Worm (Caenorhabditis elegans) whole organism, L2 larva: ENCODE results near the gene dhs-8.
A peak's percentile ranks its signal among the peaks of the same experiment; 100 is the strongest.

Experiments
- C34F6.9 ChIP-seq: fragments of 150-350 bp; optimal IDR thresholded peaks from 2 replicates; lab custom pipeline; 2014; ENCODE audit warnings: missing biosample characterization, missing genetic modification characterization
- F13H6.1 ChIP-seq: sonication (generic microtip); optimal IDR thresholded peaks from 2 replicates; lab custom pipeline; 2016; ENCODE audit warnings: missing genetic modification characterization, missing compliant biosample characterization
- Y55F3AM.14 ChIP-seq: fragments of 200-800 bp; sonication (Bioruptor generic); optimal IDR thresholded peaks from 2 replicates; lab custom pipeline; 2018; ENCODE audit warnings: mild to moderate bottlenecking, missing genetic modification characterization, missing compliant biosample characterization
- alr-1 ChIP-seq: fragments of 150-350 bp; optimal IDR thresholded peaks from 2 replicates; lab custom pipeline; 2014; ENCODE audit warnings: missing biosample characterization, missing genetic modification characterization
- ama-1 ChIP-seq: fragments of 150-350 bp; optimal IDR thresholded peaks from 2 replicates; lab custom pipeline; 2018; ENCODE audit warnings: inconsistent platforms
- blmp-1 ChIP-seq: sonication (generic microtip); optimal IDR thresholded peaks from 2 replicates; lab custom pipeline; 2017; ENCODE audit warnings: missing genetic modification characterization, mild to moderate bottlenecking, missing compliant biosample characterization, antibody characterized with exemption, moderate library complexity; ENCODE audit not compliant: insufficient read depth
- ceh-16 ChIP-seq: fragments of 150-350 bp; optimal IDR thresholded peaks from 2 replicates; lab custom pipeline; 2014; ENCODE audit warnings: missing biosample characterization, missing genetic modification characterization
- ceh-82 ChIP-seq: fragments of 150-350 bp; optimal IDR thresholded peaks from 2 replicates; lab custom pipeline; 2014; ENCODE audit warnings: missing biosample characterization, missing genetic modification characterization
- crh-2 ChIP-seq: sonication (generic microtip); optimal IDR thresholded peaks from 2 replicates; lab custom pipeline; 2017; ENCODE audit warnings: missing biosample characterization, missing genetic modification characterization
- dmd-4 ChIP-seq: sonication (generic microtip); optimal IDR thresholded peaks from 2 replicates; lab custom pipeline; 2017; ENCODE audit warnings: missing biosample characterization, missing genetic modification characterization
- egl-27 ChIP-seq: sonication (generic microtip); optimal IDR thresholded peaks from 3 replicates; lab custom pipeline; 2017; ENCODE audit warnings: missing biosample characterization, missing genetic modification reagents, missing genetic modification characterization
- fos-1 ChIP-seq: fragments of 150-350 bp; optimal IDR thresholded peaks from 2 replicates; lab custom pipeline; 2014; ENCODE audit warnings: missing biosample characterization, missing genetic modification characterization
- gmeb-1 ChIP-seq: fragments of 150-350 bp; optimal IDR thresholded peaks from 2 replicates; lab custom pipeline; 2014; ENCODE audit warnings: missing biosample characterization, missing genetic modification characterization
- lin-11 ChIP-seq: fragments of 150-350 bp; sonication (generic microtip); optimal IDR thresholded peaks from 2 replicates; lab custom pipeline; 2014; ENCODE audit warnings: missing biosample characterization, missing genetic modification characterization, inconsistent platforms, mixed read lengths
- lin-13 ChIP-seq: fragments of 150-350 bp; optimal IDR thresholded peaks from 2 replicates; lab custom pipeline; 2014; ENCODE audit warnings: missing biosample characterization, missing genetic modification reagents, missing genetic modification characterization
- lin-39 ChIP-seq: fragments of 150-350 bp; optimal IDR thresholded peaks from 2 replicates; lab custom pipeline; 2014; ENCODE audit warnings: missing biosample characterization, missing genetic modification reagents, missing genetic modification characterization
- lsy-2 ChIP-seq, 2 experiments: fragments of 150-350 bp in 1 of 2; sonication (generic microtip) in 1 of 2; optimal IDR thresholded peaks; 2 replicates each; lab custom pipeline; 2014 to 2017; ENCODE audit warnings: missing biosample characterization in 2 of 2, missing genetic modification characterization in 2 of 2
- mab-5 ChIP-seq: fragments of 150-350 bp; optimal IDR thresholded peaks from 2 replicates; lab custom pipeline; 2014; ENCODE audit warnings: missing biosample characterization, missing genetic modification characterization
- mbf-1 ChIP-seq: sonication (generic microtip); optimal IDR thresholded peaks from 2 replicates; lab custom pipeline; 2017; ENCODE audit warnings: missing biosample characterization, missing genetic modification characterization
- mdl-1 ChIP-seq, 2 experiments: fragments of 150-350 bp in 1 of 2; sonication (generic microtip) in 1 of 2; optimal IDR thresholded peaks; 2 replicates each; lab custom pipeline; 2017; ENCODE audit warnings: missing biosample characterization in 2 of 2, missing genetic modification characterization in 2 of 2
- nhr-10 ChIP-seq: sonication (generic microtip); optimal IDR thresholded peaks from 2 replicates; lab custom pipeline; 2017; ENCODE audit warnings: missing biosample characterization, missing genetic modification characterization
- nhr-129 ChIP-seq: fragments of 150-350 bp; optimal IDR thresholded peaks from 2 replicates; lab custom pipeline; 2014; ENCODE audit warnings: missing biosample characterization, missing genetic modification characterization
- nhr-21 ChIP-seq: fragments of 150-350 bp; optimal IDR thresholded peaks from 2 replicates; lab custom pipeline; 2014; ENCODE audit warnings: missing biosample characterization, missing genetic modification characterization
- nhr-23 ChIP-seq: fragments of 150-350 bp; optimal IDR thresholded peaks from 2 replicates; lab custom pipeline; 2014; ENCODE audit warnings: missing biosample characterization, missing genetic modification reagents, missing genetic modification characterization
- nhr-237 ChIP-seq: fragments of 150-350 bp; optimal IDR thresholded peaks from 2 replicates; lab custom pipeline; 2014; ENCODE audit warnings: missing biosample characterization, missing genetic modification characterization
- nhr-25 ChIP-seq: fragments of 150-350 bp; sonication (generic microtip); optimal IDR thresholded peaks from 3 replicates; lab custom pipeline; 2014; ENCODE audit warnings: missing biosample characterization, missing genetic modification characterization
- nhr-6 ChIP-seq: fragments of 150-350 bp; optimal IDR thresholded peaks from 2 replicates; lab custom pipeline; 2014; ENCODE audit warnings: missing biosample characterization, missing genetic modification characterization
- nhr-77 ChIP-seq: fragments of 150-350 bp; optimal IDR thresholded peaks from 2 replicates; lab custom pipeline; 2014; ENCODE audit warnings: missing biosample characterization, missing genetic modification characterization
- sem-4 ChIP-seq: fragments of 150-350 bp; optimal IDR thresholded peaks from 2 replicates; lab custom pipeline; 2014; ENCODE audit warnings: missing biosample characterization, missing genetic modification reagents, missing genetic modification characterization
- skn-1 ChIP-seq: sonication (generic microtip); optimal IDR thresholded peaks from 2 replicates; lab custom pipeline; 2017; ENCODE audit warnings: missing biosample characterization, missing genetic modification characterization
- sma-3 ChIP-seq: sonication (generic microtip); optimal IDR thresholded peaks from 2 replicates; lab custom pipeline; 2016; ENCODE audit warnings: missing genetic modification reagents, missing genetic modification characterization, missing compliant biosample characterization
- sma-9 ChIP-seq, 2 experiments: fragments of 150-350 bp in 1 of 2; sonication (generic microtip) in 1 of 2; optimal IDR thresholded peaks; 2 replicates each; lab custom pipeline; 2014 to 2016; ENCODE audit warnings: missing genetic modification characterization in 2 of 2, mild to moderate bottlenecking in 1 of 2, missing biosample characterization in 1 of 2, missing compliant biosample characterization in 1 of 2, missing genetic modification reagents in 1 of 2, moderate library complexity in 1 of 2
- snpc-4 ChIP-seq: fragments of 150-350 bp; optimal IDR thresholded peaks from 2 replicates; lab custom pipeline; 2014; ENCODE audit warnings: missing biosample characterization, missing genetic modification characterization
- unc-39 ChIP-seq: fragments of 150-350 bp; optimal IDR thresholded peaks from 2 replicates; lab custom pipeline; 2014; ENCODE audit warnings: missing biosample characterization, missing genetic modification characterization
- unc-55 ChIP-seq: fragments of 150-350 bp; sonication (generic microtip); optimal IDR thresholded peaks from 3 replicates; lab custom pipeline; 2014; ENCODE audit warnings: missing biosample characterization, missing genetic modification reagents, missing genetic modification characterization
- unc-62 ChIP-seq: fragments of 150-350 bp; optimal IDR thresholded peaks from 2 replicates; lab custom pipeline; 2014; ENCODE audit warnings: missing biosample characterization, missing genetic modification reagents, missing genetic modification characterization
- zag-1 ChIP-seq: fragments of 150-350 bp; optimal IDR thresholded peaks from 2 replicates; lab custom pipeline; 2014; ENCODE audit warnings: missing biosample characterization, missing genetic modification characterization
- ztf-1 ChIP-seq: fragments of 200-800 bp; sonication (Bioruptor generic); conservative IDR thresholded peaks from 2 replicates; pipeline ENCODE4 v1.3.6; 2022; ENCODE audit warnings: missing genetic modification characterization, missing compliant biosample characterization
- ztf-11 ChIP-seq: sonication (generic microtip); optimal IDR thresholded peaks from 2 replicates; lab custom pipeline; 2017; ENCODE audit warnings: missing biosample characterization, missing genetic modification characterization
- ztf-4 ChIP-seq: fragments of 150-350 bp; optimal IDR thresholded peaks from 2 replicates; lab custom pipeline; 2014; ENCODE audit warnings: missing biosample characterization, missing genetic modification characterization

Gene dhs-8

ce11 chrII:14494014-14494413 is 3.8 kb upstream of the dhs-8 start:
- TF ChIP-seq ztf-11 (no peak), nhr-129 (tag; lab: Kevin White, UChicago) (no peak), mbf-1 (tag; lab: Kevin White, UChicago) (no peak), ztf-1 (GFP tag; lab: Robert Waterston, UW) (no peak), nhr-10 (no peak), sma-9 (GFP tag; optimal IDR thresholded peaks at IDR 0.05; lab: Kevin White, UChicago) (no peak), sma-9 (tag; optimal IDR thresholded peaks at IDR 0.05; lab: Kevin White, UChicago) (no peak), unc-62 (GFP tag; lab: Kevin White, UChicago) (no peak), ama-1 (lab: Kevin White, UChicago) (no peak)

ce11 chrII:14494414-14494463 is 3.6 kb upstream of the dhs-8 start, which contains the start of gene cysl-2:
TSS of gene cysl-2 (minus strand) at chrII:14494451.
- TF ChIP-seq ama-1 (lab: Kevin White, UChicago) (peak; percentile 61), nhr-23 (tag; lab: Kevin White, UChicago) (no peak)

ce11 chrII:14494464-14494863 is 3.4 kb upstream of the dhs-8 start:
- TF ChIP-seq blmp-1 (tag; lab: Kevin White, UChicago) (peak; percentile 12), unc-62 (GFP tag; lab: Kevin White, UChicago) (no peak), skn-1 (tag; lab: Kevin White, UChicago) (peak; percentile 92), sma-9 (GFP tag; optimal IDR thresholded peaks at IDR 0.05; lab: Kevin White, UChicago) (peak; percentile 30), sma-9 (tag; optimal IDR thresholded peaks at IDR 0.05; lab: Kevin White, UChicago) (no peak), fos-1 (peak; percentile 55)

- no peak for TF ChIP-seq ceh-16 (tag; lab: Kevin White, UChicago)
- peak; percentile 43 for TF ChIP-seq nhr-129 (tag; lab: Kevin White, UChicago)
- TF ChIP-seq sma-9 (GFP tag; optimal IDR thresholded peaks at IDR 0.05; lab: Kevin White, UChicago) = peak; percentile 87
- no peak for TF ChIP-seq sma-9 (tag; optimal IDR thresholded peaks at IDR 0.05; lab: Kevin White, UChicago)
- no peak for TF ChIP-seq gmeb-1 (tag; lab: Kevin White, UChicago)
- TF ChIP-seq crh-2 (tag; lab: Kevin White, UChicago) = peak; percentile 42
- TF ChIP-seq nhr-25 (tag; lab: Kevin White, UChicago) = peak; percentile 12
- no peak for TF ChIP-seq alr-1 (tag; lab: Kevin White, UChicago)
- peak; percentile 1 for TF ChIP-seq fos-1
- TF ChIP-seq nhr-77 = peak; percentile 35
- TF ChIP-seq C34F6.9 = no peak
- TF ChIP-seq nhr-10 = no peak
- no peak for TF ChIP-seq snpc-4 (tag; lab: Kevin White, UChicago)
- TF ChIP-seq nhr-237 = no peak
- TF ChIP-seq nhr-21 = peak; percentile 55
- TF ChIP-seq blmp-1 (tag; lab: Kevin White, UChicago) = peak; percentile 54
These were observed 2.5 kb upstream of the dhs-8 start for ce11 chrII:14495341-14495740.

DNA sequence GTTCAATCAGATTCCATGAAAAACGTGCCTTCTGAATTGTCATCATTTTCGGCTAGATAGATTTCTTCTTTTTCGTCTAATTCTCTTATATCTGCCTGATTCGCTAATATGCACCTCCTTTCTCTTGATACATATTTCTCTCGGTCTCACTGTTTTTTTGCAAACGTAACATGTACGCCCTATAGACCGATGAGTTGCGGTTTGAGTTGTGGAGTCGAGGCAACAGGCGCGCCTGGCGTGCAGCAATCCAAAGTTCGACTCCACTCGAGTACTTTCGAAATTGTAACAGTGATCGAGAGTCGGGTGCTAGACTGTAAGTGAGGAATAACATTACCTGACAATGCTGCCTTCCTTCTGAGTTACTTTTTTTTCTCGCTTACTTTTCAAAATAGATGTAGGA is 1.0 kb upstream of the dhs-8 start:
- TF ChIP-seq zag-1 (no peak), nhr-10 (no peak), snpc-4 (tag; lab: Kevin White, UChicago) (peak; percentile 81), nhr-23 (tag; lab: Kevin White, UChicago) (peak; percentile 53), lin-11 (tag; lab: Kevin White, UChicago) (peak; percentile 46), ztf-4 (tag; lab: Kevin White, UChicago) (peak; percentile 65), mdl-1 (tag; optimal IDR thresholded peaks at IDR 0.05; lab: Kevin White, UChicago) (peak in 1 of 2 experiments; percentile 60), nhr-237 (no peak), unc-62 (GFP tag; lab: Kevin White, UChicago) (no peak), dmd-4 (no peak), mbf-1 (tag; lab: Kevin White, UChicago) (peak; percentile 21), crh-2 (tag; lab: Kevin White, UChicago) (peak; percentile 88), ztf-11 (no peak), unc-55 (peak; percentile 66), nhr-25 (tag; lab: Kevin White, UChicago) (peak; percentile 64), skn-1 (tag; lab: Kevin White, UChicago) (peak; percentile 14), lsy-2 (tag; optimal IDR thresholded peaks at IDR 0.05; lab: Kevin White, UChicago) (peak; percentile 62 to 72), ceh-82 (tag; lab: Kevin White, UChicago) (no peak), gmeb-1 (tag; lab: Kevin White, UChicago) (peak; percentile 72), mab-5 (no peak), Y55F3AM.14 (GFP tag; lab: Kevin White, UChicago) (peak; percentile 62), nhr-129 (tag; lab: Kevin White, UChicago) (peak; percentile 86), C34F6.9 (peak; percentile 61), sem-4 (tag; lab: Kevin White, UChicago) (no peak), unc-39 (tag; lab: Kevin White, UChicago) (no peak), egl-27 (tag; lab: Kevin White, UChicago) (peak; percentile 54), sma-3 (GFP tag; lab: Kevin White, UChicago) (peak; percentile 91), lin-39 (tag; lab: Kevin White, UChicago) (no peak), blmp-1 (tag; lab: Kevin White, UChicago) (peak; percentile 54), fos-1 (peak; percentile 74), sma-9 (GFP tag; optimal IDR thresholded peaks at IDR 0.05; lab: Kevin White, UChicago) (peak; percentile 78), sma-9 (tag; optimal IDR thresholded peaks at IDR 0.05; lab: Kevin White, UChicago) (no peak), F13H6.1 (peak; percentile 70), ama-1 (lab: Kevin White, UChicago) (no peak), nhr-77 (peak; percentile 84), alr-1 (tag; lab: Kevin White, UChicago) (no peak), nhr-6 (no peak), nhr-21 (peak; percentile 93), ceh-16 (tag; lab: Kevin White, UChicago) (peak; percentile 72), lin-13 (GFP tag; lab: Kevin White, UChicago) (peak; percentile 76)
